Fruit fly (Drosophila melanogaster) whole organism, adult: ENCODE data around the gene CG12592.

Source experiments
- CG12768 ChIP-seq: fragments of 200-800 bp; sonication (Bioruptor generic); optimal IDR thresholded peaks from 2 replicates; lab custom pipeline; 2017; ENCODE audit warnings: missing biosample characterization, missing genetic modification characterization, mild to moderate bottlenecking, moderate library complexity, missing genetic modification reagents
- CG14711 ChIP-seq: fragments of 200-800 bp; sonication (Bioruptor generic); optimal IDR thresholded peaks from 2 replicates; lab custom pipeline; 2018; ENCODE audit warnings: missing biosample characterization, mild to moderate bottlenecking, missing genetic modification characterization, moderate library complexity
- CG1620 ChIP-seq: fragments of 200-800 bp; sonication (Bioruptor generic); optimal IDR thresholded peaks from 2 replicates; lab custom pipeline; 2016; ENCODE audit warnings: missing biosample characterization, missing genetic modification characterization
- Clk ChIP-seq: fragments of 200-800 bp; sonication (Bioruptor generic); optimal IDR thresholded peaks from 2 replicates; lab custom pipeline; 2017; ENCODE audit warnings: missing biosample characterization, missing genetic modification characterization
- kay ChIP-seq: fragments of 200-800 bp; sonication (Bioruptor generic); peaks from one replicate; lab custom pipeline; 2016; ENCODE audit warnings: missing biosample characterization, missing genetic modification characterization, borderline replicate concordance
- ovo ChIP-seq: fragments of 200-800 bp; sonication (Bioruptor generic); optimal IDR thresholded peaks from 2 replicates; lab custom pipeline; 2016; ENCODE audit warnings: missing biosample characterization, missing genetic modification characterization

DNA sequence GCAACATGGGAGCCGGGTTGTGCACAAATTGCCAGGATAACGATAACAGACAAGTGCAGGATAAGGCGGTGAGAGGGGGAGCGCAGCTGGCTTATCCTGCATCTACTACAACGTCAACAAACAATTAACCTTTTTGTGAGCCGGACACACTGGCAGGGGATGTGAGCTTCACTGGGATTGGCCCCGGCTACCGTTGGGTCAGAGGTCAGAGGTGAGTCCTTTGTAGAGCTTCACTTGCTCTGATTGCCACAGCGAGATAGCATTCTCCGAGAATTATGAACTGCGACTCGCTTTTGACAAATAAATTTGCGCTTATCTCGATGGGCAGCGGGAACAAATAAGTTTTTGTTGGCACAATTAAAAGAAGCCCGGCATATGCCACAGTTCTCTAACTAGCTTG is 31.7 kb downstream of the CG12592 start:
- no peak for TF ChIP-seq CG1620 (GFP tag; lab: Kevin White, UChicago)
- no peak for TF ChIP-seq kay (GFP tag; lab: Kevin White, UChicago)
- TF ChIP-seq CG12768 (GFP tag; lab: Kevin White, UChicago): no peak
- TF ChIP-seq ovo (GFP tag; lab: Kevin White, UChicago): no peak
- TF ChIP-seq CG14711: no peak
- no peak for TF ChIP-seq Clk (GFP tag; lab: Kevin White, UChicago)
